Worm (Caenorhabditis elegans) whole organism, L3 larva: ENCODE data around the gene sra-29.

Source experiments
- ama-1 ChIP-seq: fragments of 150-350 bp; optimal IDR thresholded peaks from 2 replicates; lab custom pipeline; 2018
- elt-2 ChIP-seq: sonication (generic microtip); optimal IDR thresholded peaks from 2 replicates; lab custom pipeline; 2016; ENCODE audit warnings: missing genetic modification reagents, mild to moderate bottlenecking, missing genetic modification characterization, missing compliant biosample characterization
- lsy-12 ChIP-seq: sonication (generic microtip); optimal IDR thresholded peaks from 2 replicates; lab custom pipeline; 2016; ENCODE audit warnings: mild to moderate bottlenecking, missing genetic modification characterization, missing compliant biosample characterization
- nhr-11 ChIP-seq: fragments of 150-350 bp; optimal IDR thresholded peaks from 2 replicates; lab custom pipeline; 2014; ENCODE audit warnings: missing biosample characterization, missing genetic modification characterization

- TF ChIP-seq lsy-12 (tag; lab: Kevin White, UChicago) (no peak), elt-2 (tag; lab: Kevin White, UChicago) (no peak), ama-1 (lab: Kevin White, UChicago) (no peak), nhr-11 (no peak)
These were observed 43.6 kb downstream of the sra-29 start, which contains the start of gene abcx-1 for ce11 chrII:6531940-6532339.
